ENCODE assay signal across 5 fruit fly cellular contexts in genomic region chr2L:3655698-3656105, dm6.
TF ChIP-seq lines count a peak whose summit lies in the region.

No protein-coding gene starts in this region.

- peak; percentile 71 for TF ChIP-seq CTCF in whole organism, embryonic (GFP tag; optimal IDR thresholded peaks at IDR 0.05; lab: Kevin White, UChicago)

TF ChIP-seq in whole organism, adult, 20 proteins besides CTCF, POLR2A, EP300 and RAD21 (continues in another document):
- TF ChIP-seq cnc (optimal IDR thresholded peaks at IDR 0.05; lab: Kevin White, UChicago): no peak
- peak; percentile 98 for TF ChIP-seq Crg-1 (GFP tag; optimal IDR thresholded peaks at IDR 0.05; lab: Kevin White, UChicago)
- TF ChIP-seq CG33017 (tag; optimal IDR thresholded peaks at IDR 0.05; lab: Kevin White, UChicago): peak; percentile 99
- peak; percentile 97 for TF ChIP-seq Clk (GFP tag; optimal IDR thresholded peaks at IDR 0.05; lab: Kevin White, UChicago)
- TF ChIP-seq CG11617 (GFP tag; optimal IDR thresholded peaks at IDR 0.05; lab: Kevin White, UChicago): peak; percentile 99
- peak; percentile 98 for TF ChIP-seq kay (GFP tag; lab: Kevin White, UChicago; ENCODE audit: borderline replicate concordance)
- peak; percentile 93 for TF ChIP-seq cic (GFP tag; optimal IDR thresholded peaks at IDR 0.05; lab: Kevin White, UChicago)
- peak; percentile 96 for TF ChIP-seq Mnt (GFP tag; optimal IDR thresholded peaks at IDR 0.05; lab: Kevin White, UChicago)
- TF ChIP-seq ovo (GFP tag; optimal IDR thresholded peaks at IDR 0.05; lab: Kevin White, UChicago): peak; percentile 95
- peak; percentile 98 for TF ChIP-seq CG5204 (GFP tag; optimal IDR thresholded peaks at IDR 0.05; lab: Kevin White, UChicago)
- TF ChIP-seq Hr96 (GFP tag; optimal IDR thresholded peaks at IDR 0.05; lab: Kevin White, UChicago): peak; percentile 99
- TF ChIP-seq tj (GFP tag; optimal IDR thresholded peaks at IDR 0.05; lab: Kevin White, UChicago): peak; percentile 90
- peak; percentile 96 for TF ChIP-seq CG14711 (tag; optimal IDR thresholded peaks at IDR 0.05; lab: Kevin White, UChicago)
- peak; percentile 99 for TF ChIP-seq CG7101 (tag; optimal IDR thresholded peaks at IDR 0.05; lab: Kevin White, UChicago)
- peak; percentile 99 for TF ChIP-seq CG12768 (GFP tag; optimal IDR thresholded peaks at IDR 0.05; lab: Kevin White, UChicago)
- TF ChIP-seq toe (GFP tag; optimal IDR thresholded peaks at IDR 0.05; lab: Kevin White, UChicago): peak; percentile 98
- peak; percentile 98 for TF ChIP-seq CG7045 (GFP tag; optimal IDR thresholded peaks at IDR 0.05; lab: Kevin White, UChicago)
- TF ChIP-seq CG1620 (GFP tag; optimal IDR thresholded peaks at IDR 0.05; lab: Kevin White, UChicago): peak; percentile 98

TF ChIP-seq in whole organism, embryonic, 481 proteins besides CTCF, POLR2A, EP300 and RAD21 (continues in another document):
- TF ChIP-seq CG10321 (GFP tag; IDR thresholded peaks at IDR 0.05; lab: Robert Waterston, UW) (peak; percentile 82), tup (GFP tag; optimal IDR thresholded peaks at IDR 0.05; lab: Kevin White, UChicago) (peak; percentile 91), Optix (GFP tag; IDR thresholded peaks at IDR 0.05; lab: Robert Waterston, UW) (peak; percentile 97), CHES-1-like (GFP tag; optimal IDR thresholded peaks at IDR 0.05; lab: Kevin White, UChicago) (peak; percentile 98), CG3995 (GFP tag; optimal IDR thresholded peaks at IDR 0.05; lab: Kevin White, UChicago) (peak; percentile 84), her (GFP tag; optimal IDR thresholded peaks at IDR 0.05; lab: Kevin White, UChicago) (peak; percentile 97), Adf1 (GFP tag; IDR thresholded peaks at IDR 0.05; lab: Robert Waterston, UW) (peak; percentile 87), twi (tag; optimal IDR thresholded peaks at IDR 0.05; lab: Kevin White, UChicago) (peak; percentile 96), Sry-β (GFP tag; optimal IDR thresholded peaks at IDR 0.05; lab: Kevin White, UChicago) (peak; percentile 57), bcd (GFP tag; optimal IDR thresholded peaks at IDR 0.05; lab: Kevin White, UChicago) (peak; percentile 98), abd-A (tag; optimal IDR thresholded peaks at IDR 0.05; lab: Kevin White, UChicago) (peak; percentile 96), CG3281 (GFP tag; optimal IDR thresholded peaks at IDR 0.05; lab: Kevin White, UChicago) (peak; percentile 99), CG8924 (tag; optimal IDR thresholded peaks at IDR 0.05; lab: Kevin White, UChicago) (peak; percentile 99), eve (GFP tag; optimal IDR thresholded peaks at IDR 0.05; lab: Kevin White, UChicago) (peak in 1 of 2 experiments; percentile 99), CG9876 (GFP tag; optimal IDR thresholded peaks at IDR 0.05; lab: Kevin White, UChicago) (peak; percentile 94), CG18011 (GFP tag; optimal IDR thresholded peaks at IDR 0.05; lab: Kevin White, UChicago) (peak; percentile 90), pan (optimal IDR thresholded peaks at IDR 0.05; lab: Kevin White, UChicago) (no peak), pan (GFP tag; optimal IDR thresholded peaks at IDR 0.05 in 1 of 2, IDR thresholded peaks at IDR 0.05 in 1 of 2) (peak in 1 of 2 experiments; percentile 98)

TF ChIP-seq in whole organism, prepupa, 60 proteins besides CTCF, POLR2A, EP300 and RAD21 (continues in another document):
- TF ChIP-seq CG11902 (GFP tag; optimal IDR thresholded peaks at IDR 0.05; lab: Kevin White, UChicago): peak; percentile 98
- TF ChIP-seq Hr38 (GFP tag; optimal IDR thresholded peaks at IDR 0.05; lab: Kevin White, UChicago): peak; percentile 79
- peak; percentile 100 for TF ChIP-seq svp (GFP tag; lab: Kevin White, UChicago)
- TF ChIP-seq dac (GFP tag; optimal IDR thresholded peaks at IDR 0.05; lab: Kevin White, UChicago): peak; percentile 96
- peak; percentile 99 for TF ChIP-seq esn (GFP tag; optimal IDR thresholded peaks at IDR 0.05; lab: Kevin White, UChicago)
- peak; percentile 97 for TF ChIP-seq CG4318 (GFP tag; optimal IDR thresholded peaks at IDR 0.05; lab: Kevin White, UChicago)
- peak; percentile 99 for TF ChIP-seq Smox (GFP tag; optimal IDR thresholded peaks at IDR 0.05; lab: Kevin White, UChicago)
- TF ChIP-seq achi (GFP tag; optimal IDR thresholded peaks at IDR 0.05; lab: Kevin White, UChicago): peak; percentile 98
- peak; percentile 99 for TF ChIP-seq Eip75B (GFP tag; optimal IDR thresholded peaks at IDR 0.05; lab: Kevin White, UChicago)
- peak; percentile 100 for TF ChIP-seq CG15336 (GFP tag; IDR thresholded peaks at IDR 0.05; lab: Robert Waterston, UW)
- TF ChIP-seq cyc (GFP tag; optimal IDR thresholded peaks at IDR 0.05; lab: Kevin White, UChicago): peak; percentile 99
- peak; percentile 98 for TF ChIP-seq CG8319 (GFP tag; optimal IDR thresholded peaks at IDR 0.05; lab: Kevin White, UChicago)
- peak; percentile 99 for TF ChIP-seq net (GFP tag; optimal IDR thresholded peaks at IDR 0.05; lab: Kevin White, UChicago)
- peak; percentile 98 for TF ChIP-seq CG16779 (tag; optimal IDR thresholded peaks at IDR 0.05; lab: Kevin White, UChicago)
- TF ChIP-seq CG3919 (GFP tag; optimal IDR thresholded peaks at IDR 0.05; lab: Kevin White, UChicago): peak; percentile 99
- peak; percentile 97 to 98 for TF ChIP-seq ss (GFP tag; optimal IDR thresholded peaks at IDR 0.05; lab: Kevin White, UChicago)
- TF ChIP-seq acj6 (GFP tag; optimal IDR thresholded peaks at IDR 0.05; lab: Kevin White, UChicago): peak; percentile 99
- peak; percentile 97 for TF ChIP-seq fd85E (GFP tag; optimal IDR thresholded peaks at IDR 0.05; lab: Kevin White, UChicago)
- TF ChIP-seq Blimp-1 (GFP tag; optimal IDR thresholded peaks at IDR 0.05; lab: Kevin White, UChicago): peak; percentile 94

TF ChIP-seq in whole organism, pupa, 21 proteins besides CTCF, POLR2A, EP300 and RAD21:
- TF ChIP-seq CG10348 (GFP tag; IDR thresholded peaks at IDR 0.05; lab: Robert Waterston, UW) (peak; percentile 91), CG8159 (tag; optimal IDR thresholded peaks at IDR 0.05; lab: Kevin White, UChicago) (peak; percentile 98), CG17806 (tag; optimal IDR thresholded peaks at IDR 0.05; lab: Kevin White, UChicago) (peak; percentile 98), CG12605 (GFP tag; IDR thresholded peaks at IDR 0.05; lab: Robert Waterston, UW) (peak; percentile 98), D1 (tag; optimal IDR thresholded peaks at IDR 0.05; lab: Kevin White, UChicago) (peak; percentile 95), Pif1B (GFP tag; optimal IDR thresholded peaks at IDR 0.05; lab: Kevin White, UChicago) (peak; percentile 99), CG34367 (tag; optimal IDR thresholded peaks at IDR 0.05; lab: Kevin White, UChicago) (peak; percentile 97), Ets98B (GFP tag; IDR thresholded peaks at IDR 0.05; lab: Robert Waterston, UW) (peak; percentile 99), Snoo (tag; optimal IDR thresholded peaks at IDR 0.05; lab: Kevin White, UChicago) (peak; percentile 99), gl (tag; optimal IDR thresholded peaks at IDR 0.05; lab: Kevin White, UChicago) (peak; percentile 97), rn (GFP tag; IDR thresholded peaks at IDR 0.05; lab: Robert Waterston, UW) (peak; percentile 97), CG9948 (tag; optimal IDR thresholded peaks at IDR 0.05; lab: Kevin White, UChicago) (peak; percentile 98), CG4496 (GFP tag; IDR thresholded peaks at IDR 0.05; lab: Robert Waterston, UW) (peak; percentile 99), fd96Ca (GFP tag; IDR thresholded peaks at IDR 0.05; lab: Robert Waterston, UW) (peak; percentile 99), CG8301 (tag; optimal IDR thresholded peaks at IDR 0.05; lab: Kevin White, UChicago) (peak; percentile 99), CG13204 (GFP tag; optimal IDR thresholded peaks at IDR 0.05; lab: Kevin White, UChicago) (peak; percentile 93), EcR (GFP tag; optimal IDR thresholded peaks at IDR 0.05; lab: Kevin White, UChicago) (peak; percentile 68), CG32121 (GFP tag; IDR thresholded peaks at IDR 0.05; lab: Robert Waterston, UW) (peak; percentile 98), CG15710 (tag; optimal IDR thresholded peaks at IDR 0.05; lab: Kevin White, UChicago) (peak; percentile 98), CG14655 (GFP tag; optimal IDR thresholded peaks at IDR 0.05; lab: Kevin White, UChicago) (peak; percentile 98), Pif1A (GFP tag; optimal IDR thresholded peaks at IDR 0.05; lab: Kevin White, UChicago) (peak; percentile 99)

TF ChIP-seq in whole organism, wandering third instar larva, 38 proteins besides CTCF, POLR2A, EP300 and RAD21 (continues in another document):
- no peak for TF ChIP-seq usp (GFP tag; optimal IDR thresholded peaks at IDR 0.05; lab: Kevin White, UChicago)
- TF ChIP-seq Vsx2 (GFP tag; optimal IDR thresholded peaks at IDR 0.05; lab: Kevin White, UChicago; ENCODE audit: partially characterized antibody): no peak
- peak; percentile 96 for TF ChIP-seq tai (GFP tag; optimal IDR thresholded peaks at IDR 0.05; lab: Kevin White, UChicago)
- TF ChIP-seq jim (GFP tag; optimal IDR thresholded peaks at IDR 0.05; lab: Kevin White, UChicago): peak; percentile 61
- peak; percentile 97 for TF ChIP-seq sv (GFP tag; optimal IDR thresholded peaks at IDR 0.05; lab: Kevin White, UChicago)
- peak; percentile 98 for TF ChIP-seq psq (GFP tag; optimal IDR thresholded peaks at IDR 0.05; lab: Kevin White, UChicago)
- TF ChIP-seq HLH106 (tag; optimal IDR thresholded peaks at IDR 0.05; lab: Kevin White, UChicago): peak; percentile 99
- no peak for TF ChIP-seq lola (GFP tag; optimal IDR thresholded peaks at IDR 0.05; lab: Kevin White, UChicago)
- TF ChIP-seq Hnf4 (GFP tag; optimal IDR thresholded peaks at IDR 0.05; lab: Kevin White, UChicago): peak; percentile 99
- TF ChIP-seq pan (optimal IDR thresholded peaks at IDR 0.05; lab: Kevin White, UChicago): no peak
- TF ChIP-seq Jra (GFP tag; optimal IDR thresholded peaks at IDR 0.05; lab: Kevin White, UChicago): peak; percentile 94
- peak; percentile 99 for TF ChIP-seq fru (GFP tag; optimal IDR thresholded peaks at IDR 0.05; lab: Kevin White, UChicago)
- TF ChIP-seq Hr83 (GFP tag; optimal IDR thresholded peaks at IDR 0.05; lab: Kevin White, UChicago; ENCODE audit: poor library complexity, severe bottlenecking): peak; percentile 80
- peak; percentile 99 for TF ChIP-seq Sp1 (GFP tag; optimal IDR thresholded peaks at IDR 0.05; lab: Kevin White, UChicago)
- TF ChIP-seq brk (GFP tag; optimal IDR thresholded peaks at IDR 0.05; lab: Kevin White, UChicago): peak; percentile 96
- no peak for TF ChIP-seq Hr78 (GFP tag; optimal IDR thresholded peaks at IDR 0.05; lab: Kevin White, UChicago)
- TF ChIP-seq woc (GFP tag; optimal IDR thresholded peaks at IDR 0.05; lab: Kevin White, UChicago): peak; percentile 99
- peak; percentile 97 for TF ChIP-seq dmrt93B (GFP tag; optimal IDR thresholded peaks at IDR 0.05; lab: Kevin White, UChicago)
- TF ChIP-seq Rel (GFP tag; optimal IDR thresholded peaks at IDR 0.05; lab: Kevin White, UChicago): peak; percentile 93
- TF ChIP-seq Rel (tag; optimal IDR thresholded peaks at IDR 0.05; lab: Kevin White, UChicago): peak; percentile 95
- peak; percentile 90 for TF ChIP-seq Mio (GFP tag; optimal IDR thresholded peaks at IDR 0.05; lab: Kevin White, UChicago)
- TF ChIP-seq CrebA (GFP tag; optimal IDR thresholded peaks at IDR 0.05; lab: Kevin White, UChicago; ENCODE audit: borderline replicate concordance): peak; percentile 96
- TF ChIP-seq CG32264 (GFP tag; optimal IDR thresholded peaks at IDR 0.05; lab: Kevin White, UChicago): peak; percentile 96
- peak; percentile 99 for TF ChIP-seq h (GFP tag; optimal IDR thresholded peaks at IDR 0.05; lab: Kevin White, UChicago)
